Worm (Caenorhabditis elegans) whole organism, midembryonic: ENCODE results near the gene pkg-2.

ENCODE experiments used
- T22C8.4 ChIP-seq: fragments of 200-800 bp; sonication (Bioruptor generic); IDR thresholded peaks from 2 replicates; pipeline ENCODE4 v1.3.6; 2022; ENCODE audit warnings: missing genetic modification characterization, missing compliant biosample characterization
- cog-1 ChIP-seq: sonication (generic microtip); optimal IDR thresholded peaks from 2 replicates; lab custom pipeline; 2016; ENCODE audit warnings: missing genetic modification characterization, missing compliant biosample characterization
- flt-1 ChIP-seq: fragments of 200-800 bp; sonication (Bioruptor generic); IDR thresholded peaks from 2 replicates; pipeline ENCODE4 v1.3.6; 2022; ENCODE audit warnings: missing genetic modification characterization, missing compliant biosample characterization
- klf-2 ChIP-seq: fragments of 200-800 bp; sonication (Bioruptor generic); conservative IDR thresholded peaks from 2 replicates; pipeline ENCODE4 v1.3.6; 2022; ENCODE audit warnings: missing genetic modification reagents, missing genetic modification characterization, missing compliant biosample characterization
- med-1 ChIP-seq: sonication (generic microtip); optimal IDR thresholded peaks from 2 replicates; lab custom pipeline; 2017; ENCODE audit warnings: missing genetic modification characterization, mild to moderate bottlenecking, missing compliant biosample characterization, antibody characterized with exemption, missing genetic modification reagents; ENCODE audit not compliant: insufficient read depth
- ref-1 ChIP-seq: fragments of 200-800 bp; sonication (Bioruptor generic); conservative IDR thresholded peaks from 2 replicates; pipeline ENCODE4 v1.3.6; 2022; ENCODE audit warnings: missing genetic modification reagents, missing genetic modification characterization, missing compliant biosample characterization
- tab-1 ChIP-seq: fragments of 200-800 bp; sonication (Bioruptor generic); IDR thresholded peaks from 2 replicates; pipeline ENCODE4 v1.3.6; 2022; ENCODE audit warnings: missing genetic modification characterization, missing compliant biosample characterization
- ztf-23 ChIP-seq: fragments of 200-800 bp; sonication (Bioruptor generic); IDR thresholded peaks from 2 replicates; pipeline ENCODE4 v1.3.6; 2022; ENCODE audit warnings: missing genetic modification reagents, missing genetic modification characterization, missing compliant biosample characterization
- ztf-29 ChIP-seq: fragments of 200-800 bp; sonication (Bioruptor generic); IDR thresholded peaks from 2 replicates; pipeline ENCODE4 v1.3.6; 2022; ENCODE audit warnings: missing genetic modification reagents, missing genetic modification characterization, missing compliant biosample characterization

pkg-2 gene

ce11 chrIV:8487183-8487582, 33.5 kb upstream of the pkg-2 start, which contains the start of gene srlf-3:
srlf-3 (plus strand) TSS chrIV:8487483.
- TF ChIP-seq klf-2 (GFP tag; lab: Robert Waterston, UW) (no peak), ztf-29 (GFP tag; lab: Robert Waterston, UW) (no peak), tab-1 (GFP tag; lab: Robert Waterston, UW) (no peak), cog-1 (tag; lab: Kevin White, UChicago) (no peak), ztf-23 (no peak), ref-1 (no peak), T22C8.4 (GFP tag; lab: Robert Waterston, UW) (no peak), flt-1 (GFP tag; lab: Robert Waterston, UW) (no peak)

ce11 chrIV:8488043-8488442, 32.7 kb upstream of the pkg-2 start:
- TF ChIP-seq klf-2 (GFP tag; lab: Robert Waterston, UW) (no peak), ref-1 (no peak), med-1 (GFP tag; lab: Kevin White, UChicago) (no peak)

- TF ChIP-seq ztf-23 (no peak), cog-1 (tag; lab: Kevin White, UChicago) (no peak), med-1 (GFP tag; lab: Kevin White, UChicago) (no peak), T22C8.4 (GFP tag; lab: Robert Waterston, UW) (no peak), klf-2 (GFP tag; lab: Robert Waterston, UW) (no peak), ztf-29 (GFP tag; lab: Robert Waterston, UW) (no peak), flt-1 (GFP tag; lab: Robert Waterston, UW) (no peak), tab-1 (GFP tag; lab: Robert Waterston, UW) (no peak), ref-1 (no peak)
These were observed 30.8 kb upstream of the pkg-2 start, which contains the start of gene srlf-2 for ce11 chrIV:8489915-8490314. srlf-2 (plus strand) TSS chrIV:8490215.

- TF ChIP-seq flt-1 (GFP tag; lab: Robert Waterston, UW): no peak
- no peak for TF ChIP-seq ztf-29 (GFP tag; lab: Robert Waterston, UW)
These were observed 28.5 kb upstream of the pkg-2 start, which contains the start of gene sru-7 for ce11 chrIV:8492242-8492641. sru-7 (plus strand) TSS chrIV:8492542.

- no peak for TF ChIP-seq ref-1
- TF ChIP-seq ztf-29 (GFP tag; lab: Robert Waterston, UW): no peak
- no peak for TF ChIP-seq flt-1 (GFP tag; lab: Robert Waterston, UW)
- no peak for TF ChIP-seq tab-1 (GFP tag; lab: Robert Waterston, UW)
- TF ChIP-seq ztf-23: no peak
- TF ChIP-seq med-1 (GFP tag; lab: Kevin White, UChicago): no peak
- TF ChIP-seq klf-2 (GFP tag; lab: Robert Waterston, UW): no peak
- TF ChIP-seq cog-1 (tag; lab: Kevin White, UChicago): no peak
- no peak for TF ChIP-seq T22C8.4 (GFP tag; lab: Robert Waterston, UW)
These were observed 24.4 kb upstream of the pkg-2 start, which contains the start of gene C28C12.12 for ce11 chrIV:8496263-8496662. C28C12.12 (minus strand) TSS chrIV:8496363.

DNA sequence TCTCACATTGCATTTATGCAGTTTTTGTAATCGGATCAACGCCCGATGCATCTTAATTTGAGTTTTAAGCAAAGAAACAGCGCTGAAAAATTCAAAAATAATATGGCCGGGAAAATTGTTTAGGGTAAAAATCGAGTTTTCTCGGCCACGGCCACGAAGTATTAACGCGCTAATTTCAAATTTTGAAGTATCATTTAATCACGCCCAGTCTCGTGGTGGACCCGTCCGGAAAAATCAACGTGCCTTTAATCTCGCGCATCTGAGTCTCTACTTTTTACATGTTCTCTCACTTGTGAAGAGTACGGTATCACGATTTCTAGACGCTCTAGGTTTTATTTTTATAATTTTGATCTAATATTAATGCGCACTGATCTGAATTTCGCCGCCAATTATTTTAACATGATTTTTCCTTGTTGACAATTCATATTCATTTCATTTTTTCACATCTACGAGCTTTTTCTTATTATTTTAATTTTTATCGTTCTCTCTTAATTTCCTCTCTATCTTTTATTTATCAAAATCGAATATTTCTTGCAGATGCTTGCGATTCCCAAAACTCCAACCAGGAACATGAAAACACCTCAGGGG, 21.8 kb upstream of the pkg-2 start, which contains the start of the genes acdh-13 and mesp-1:
Gene acdh-13 (minus strand): TSS at position 51 of the 588 bp plus-strand sequence.
Gene mesp-1 (plus strand): TSS at position 538 of the 588 bp plus-strand sequence.
- TF ChIP-seq ref-1 (no peak), cog-1 (tag; lab: Kevin White, UChicago) (no peak), flt-1 (GFP tag; lab: Robert Waterston, UW) (no peak), ztf-23 (no peak), T22C8.4 (GFP tag; lab: Robert Waterston, UW) (no peak), tab-1 (GFP tag; lab: Robert Waterston, UW) (no peak)

DNA sequence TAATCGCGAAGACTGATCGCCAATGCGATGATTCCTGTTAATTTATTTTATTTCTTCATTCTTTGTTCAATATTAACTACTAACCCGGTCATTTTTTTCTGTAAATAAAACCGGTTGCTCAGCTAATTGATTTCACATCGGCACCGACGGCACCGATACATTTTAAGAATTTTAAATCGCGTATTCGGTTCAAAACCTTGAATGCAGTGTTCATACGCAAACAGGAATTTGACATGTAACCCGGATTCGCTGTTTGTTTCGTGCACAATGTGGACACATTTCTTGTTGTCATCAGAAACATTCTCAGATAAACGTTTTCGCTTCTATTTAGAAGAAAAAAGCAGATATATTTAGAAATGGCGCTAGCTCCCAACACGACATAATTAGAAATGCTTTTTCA, 20.7 kb upstream of the pkg-2 start:
- no peak for TF ChIP-seq klf-2 (GFP tag; lab: Robert Waterston, UW)
- no peak for TF ChIP-seq ztf-23
- TF ChIP-seq cog-1 (tag; lab: Kevin White, UChicago): no peak
- TF ChIP-seq med-1 (GFP tag; lab: Kevin White, UChicago): no peak
- TF ChIP-seq ztf-29 (GFP tag; lab: Robert Waterston, UW): no peak
- no peak for TF ChIP-seq tab-1 (GFP tag; lab: Robert Waterston, UW)
- no peak for TF ChIP-seq T22C8.4 (GFP tag; lab: Robert Waterston, UW)
- no peak for TF ChIP-seq flt-1 (GFP tag; lab: Robert Waterston, UW)
- TF ChIP-seq ref-1: no peak

- TF ChIP-seq ztf-29 (GFP tag; lab: Robert Waterston, UW): no peak
- no peak for TF ChIP-seq klf-2 (GFP tag; lab: Robert Waterston, UW)
- no peak for TF ChIP-seq ztf-23
- TF ChIP-seq T22C8.4 (GFP tag; lab: Robert Waterston, UW): no peak
- no peak for TF ChIP-seq med-1 (GFP tag; lab: Kevin White, UChicago)
- TF ChIP-seq cog-1 (tag; lab: Kevin White, UChicago): no peak
These were observed 19.3 kb upstream of the pkg-2 start, which contains the start of gene C28C12.1 for ce11 chrIV:8501382-8501781. C28C12.1 (plus strand) TSS chrIV:8501682.

ce11 chrIV:8506034-8506433, 14.7 kb upstream of the pkg-2 start:
- TF ChIP-seq ztf-29 (GFP tag; lab: Robert Waterston, UW): no peak
- TF ChIP-seq med-1 (GFP tag; lab: Kevin White, UChicago): no peak
- TF ChIP-seq ztf-23: no peak
- no peak for TF ChIP-seq tab-1 (GFP tag; lab: Robert Waterston, UW)
- no peak for TF ChIP-seq flt-1 (GFP tag; lab: Robert Waterston, UW)
- TF ChIP-seq ref-1: no peak
- no peak for TF ChIP-seq cog-1 (tag; lab: Kevin White, UChicago)
- TF ChIP-seq T22C8.4 (GFP tag; lab: Robert Waterston, UW): no peak
- no peak for TF ChIP-seq klf-2 (GFP tag; lab: Robert Waterston, UW)

DNA sequence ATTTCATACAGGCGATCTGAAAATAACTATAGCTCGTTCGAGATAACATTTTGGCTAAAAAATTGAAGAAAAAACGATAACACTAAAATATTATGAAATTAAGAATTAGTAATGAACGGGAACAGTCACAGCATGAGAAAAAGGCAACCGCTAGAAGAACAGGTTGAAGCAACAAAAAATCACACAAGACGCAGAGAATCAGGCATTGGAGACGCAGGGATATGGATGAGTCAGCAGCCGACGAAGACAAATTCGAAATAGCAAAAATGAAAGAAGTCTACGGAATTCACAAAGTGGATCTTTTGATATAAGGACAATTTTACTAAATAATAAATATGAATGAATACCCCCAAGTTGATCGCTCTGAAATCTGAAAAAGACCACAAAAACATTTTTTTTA, 10.2 kb upstream of the pkg-2 start, which contains the start of gene tag-77:
Gene tag-77 (minus strand): TSS at position 15 of the 400 bp plus-strand sequence.
- TF ChIP-seq cog-1 (tag; lab: Kevin White, UChicago): no peak
- TF ChIP-seq med-1 (GFP tag; lab: Kevin White, UChicago): no peak
